Fruit fly (Drosophila melanogaster) whole organism, embryonic: ENCODE results near the gene D1.

ENCODE experiments used
- Ada2b ChIP-seq: fragments of 200-800 bp; sonication (Bioruptor generic); IDR thresholded peaks from 2 replicates; pipeline ENCODE4 v1.3.6; 2022; ENCODE audit warnings: missing biosample characterization, missing genetic modification characterization
- BEAF-32 ChIP-seq: fragments of 200-800 bp; sonication (Bioruptor generic); optimal IDR thresholded peaks from 3 replicates; lab custom pipeline; 2017; ENCODE audit warnings: missing biosample characterization, missing genetic modification characterization, mild to moderate bottlenecking, moderate library complexity, missing genetic modification reagents
- CG10267 ChIP-seq: fragments of 200-800 bp; sonication (Bioruptor generic); optimal IDR thresholded peaks from 2 replicates; lab custom pipeline; 2018; ENCODE audit warnings: missing biosample characterization, mild to moderate bottlenecking, missing genetic modification characterization, moderate library complexity
- CG10543 ChIP-seq: fragments of 200-800 bp; sonication (Bioruptor generic); optimal IDR thresholded peaks from 3 replicates; lab custom pipeline; 2017; ENCODE audit warnings: missing biosample characterization, mild to moderate bottlenecking, missing genetic modification characterization, moderate library complexity
- CG10979 ChIP-seq: fragments of 200-800 bp; sonication (Bioruptor generic); optimal IDR thresholded peaks from 2 replicates; lab custom pipeline; 2018; ENCODE audit warnings: missing biosample characterization, mild to moderate bottlenecking, missing genetic modification characterization, moderate library complexity
- CG11093 ChIP-seq: fragments of 200-800 bp; sonication (Bioruptor generic); IDR thresholded peaks from 3 replicates; pipeline ENCODE4 v1.3.6; 2022; ENCODE audit warnings: missing biosample characterization, missing genetic modification characterization
- CG11560 ChIP-seq: fragments of 200-800 bp; sonication (Bioruptor generic); IDR thresholded peaks from 3 replicates; pipeline ENCODE4 v1.3.6; 2022; ENCODE audit warnings: missing biosample characterization, missing genetic modification characterization
- CG12219 ChIP-seq: fragments of 200-800 bp; sonication (Bioruptor generic); optimal IDR thresholded peaks from 3 replicates; lab custom pipeline; 2018; ENCODE audit warnings: missing biosample characterization, mild to moderate bottlenecking, missing genetic modification characterization
- CG12659 ChIP-seq: fragments of 200-800 bp; sonication (Bioruptor generic); optimal IDR thresholded peaks from 3 replicates; lab custom pipeline; 2017; ENCODE audit warnings: mild to moderate bottlenecking, missing biosample characterization, missing genetic modification reagents, missing genetic modification characterization
- CG13123 ChIP-seq: fragments of 200-800 bp; sonication (Bioruptor generic); optimal IDR thresholded peaks from 2 replicates; lab custom pipeline; 2016; ENCODE audit warnings: missing biosample characterization, missing genetic modification characterization
- CG13287 ChIP-seq: fragments of 200-800 bp; sonication (Bioruptor generic); IDR thresholded peaks from 2 replicates; pipeline ENCODE4 v1.3.6; 2022; ENCODE audit warnings: missing biosample characterization, missing genetic modification characterization; ENCODE audit not compliant: partially characterized antibody
- CG13296 ChIP-seq: fragments of 200-800 bp; sonication (Bioruptor generic); optimal IDR thresholded peaks from 3 replicates; lab custom pipeline; 2018; ENCODE audit warnings: missing biosample characterization, mild to moderate bottlenecking, missing genetic modification characterization
- CG15601 ChIP-seq: fragments of 200-800 bp; sonication (Bioruptor generic); optimal IDR thresholded peaks from 3 replicates; lab custom pipeline; 2019; ENCODE audit warnings: missing biosample characterization, mild to moderate bottlenecking, missing genetic modification characterization, moderate library complexity
- CG2116 ChIP-seq: fragments of 200-800 bp; sonication (Bioruptor generic); optimal IDR thresholded peaks from 3 replicates; lab custom pipeline; 2018; ENCODE audit warnings: missing biosample characterization, mild to moderate bottlenecking, missing genetic modification characterization
- CG31388 ChIP-seq: fragments of 200-800 bp; sonication (Bioruptor generic); optimal IDR thresholded peaks from 2 replicates; lab custom pipeline; 2016; ENCODE audit warnings: missing biosample characterization, missing genetic modification characterization
- CG32532 ChIP-seq: fragments of 200-800 bp; sonication (Bioruptor generic); IDR thresholded peaks from 2 replicates; pipeline ENCODE4 v1.3.6; 2022; ENCODE audit warnings: missing biosample characterization, missing genetic modification characterization
- CG3281 ChIP-seq: fragments of 200-800 bp; sonication (Bioruptor generic); optimal IDR thresholded peaks from 3 replicates; lab custom pipeline; 2017; ENCODE audit warnings: missing biosample characterization, mild to moderate bottlenecking, missing genetic modification characterization
- CG33557 ChIP-seq: fragments of 200-800 bp; sonication (Bioruptor generic); optimal IDR thresholded peaks from 2 replicates; lab custom pipeline; 2019; ENCODE audit warnings: missing biosample characterization, mild to moderate bottlenecking, missing genetic modification characterization, moderate library complexity
- CG4617 ChIP-seq: fragments of 200-800 bp; sonication (Bioruptor generic); optimal IDR thresholded peaks from 3 replicates; lab custom pipeline; 2016; ENCODE audit warnings: missing biosample characterization, missing genetic modification characterization, borderline replicate concordance
- CG4820 ChIP-seq: fragments of 200-800 bp; sonication (Bioruptor generic); optimal IDR thresholded peaks from 3 replicates; lab custom pipeline; 2016; ENCODE audit warnings: missing biosample characterization, missing genetic modification characterization
- CG6765 ChIP-seq: fragments of 200-800 bp; sonication (Bioruptor generic); optimal IDR thresholded peaks from 3 replicates; lab custom pipeline; 2017; ENCODE audit warnings: missing biosample characterization, mild to moderate bottlenecking, missing genetic modification characterization
- CG8290 ChIP-seq, 3 experiments: fragments of 200-800 bp; sonication (Bioruptor generic); optimal IDR thresholded peaks; 2 replicates each; lab custom pipeline; 2016 to 2019; ENCODE audit warnings: missing biosample characterization in 3 of 3, missing genetic modification characterization in 3 of 3, mild to moderate bottlenecking in 2 of 3, moderate library complexity in 1 of 3
- D19A ChIP-seq: fragments of 200-800 bp; optimal IDR thresholded peaks from 3 replicates; lab custom pipeline; 2019; ENCODE audit warnings: missing biosample characterization, mild to moderate bottlenecking, missing genetic modification characterization, moderate library complexity
- Dad ChIP-seq: fragments of 200-800 bp; sonication (Bioruptor generic); optimal IDR thresholded peaks from 3 replicates; lab custom pipeline; 2016; ENCODE audit warnings: missing biosample characterization, missing genetic modification characterization
- H2.0 ChIP-seq: fragments of 200-800 bp; sonication (Bioruptor generic); IDR thresholded peaks from 2 replicates; pipeline ENCODE4 v1.3.6; 2022; ENCODE audit warnings: missing biosample characterization, missing genetic modification characterization
- HLH4C ChIP-seq: fragments of 200-800 bp; sonication (Bioruptor generic); IDR thresholded peaks from 3 replicates; pipeline ENCODE4 v1.3.6; 2022; ENCODE audit warnings: missing biosample characterization, missing genetic modification characterization; ENCODE audit not compliant: partially characterized antibody
- Jarid2 ChIP-seq: fragments of 200-800 bp; sonication (Bioruptor generic); optimal IDR thresholded peaks from 3 replicates; lab custom pipeline; 2017; ENCODE audit warnings: mild to moderate bottlenecking, missing biosample characterization, missing genetic modification reagents, missing genetic modification characterization
- NfI ChIP-seq: fragments of 200-800 bp; sonication (Bioruptor generic); optimal IDR thresholded peaks from 3 replicates; lab custom pipeline; 2018; ENCODE audit warnings: missing biosample characterization, mild to moderate bottlenecking, missing genetic modification characterization, moderate library complexity
- ab ChIP-seq: fragments of 200-800 bp; sonication (Bioruptor generic); optimal IDR thresholded peaks from 2 replicates; lab custom pipeline; 2016; ENCODE audit warnings: missing biosample characterization, missing genetic modification characterization
- ato ChIP-seq: fragments of 200-800 bp; sonication (Bioruptor generic); IDR thresholded peaks from 2 replicates; pipeline ENCODE4 v1.3.6; 2022; ENCODE audit warnings: missing biosample characterization, missing genetic modification characterization; ENCODE audit not compliant: partially characterized antibody
- bowl ChIP-seq: fragments of 200-800 bp; sonication (Bioruptor generic); IDR thresholded peaks from 2 replicates; pipeline ENCODE4 v1.3.6; 2022; ENCODE audit warnings: missing biosample characterization, missing genetic modification characterization
- chinmo ChIP-seq: fragments of 200-800 bp; sonication (Bioruptor generic); IDR thresholded peaks from 4 replicates; pipeline ENCODE4 v1.3.6; 2022; ENCODE audit warnings: missing biosample characterization, missing genetic modification characterization; ENCODE audit not compliant: partially characterized antibody
- crp ChIP-seq, 2 experiments: fragments of 200-800 bp; sonication (Bioruptor generic); optimal IDR thresholded peaks; 2 replicates in 1 of 2; 3 replicates in 1 of 2; lab custom pipeline; 2017; ENCODE audit warnings: missing biosample characterization in 2 of 2, missing genetic modification characterization in 2 of 2, mild to moderate bottlenecking in 1 of 2, moderate library complexity in 1 of 2
- da ChIP-seq: fragments of 200-800 bp; sonication (Bioruptor generic); optimal IDR thresholded peaks from 2 replicates; lab custom pipeline; 2016; ENCODE audit warnings: missing biosample characterization, missing genetic modification characterization
- dan ChIP-seq: fragments of 200-800 bp; sonication (Bioruptor generic); IDR thresholded peaks from 2 replicates; pipeline ENCODE4 v1.3.6; 2022; ENCODE audit warnings: missing biosample characterization, missing genetic modification characterization
- dmrt11E ChIP-seq: fragments of 200-800 bp; sonication (Bioruptor generic); optimal IDR thresholded peaks from 3 replicates; lab custom pipeline; 2018; ENCODE audit warnings: missing biosample characterization, mild to moderate bottlenecking, missing genetic modification characterization, moderate library complexity
- dysf ChIP-seq: fragments of 200-800 bp; sonication (Bioruptor generic); IDR thresholded peaks from 3 replicates; pipeline ENCODE4 v1.3.6; 2022; ENCODE audit warnings: missing biosample characterization, missing genetic modification characterization
- gfzf ChIP-seq: fragments of 200-800 bp; sonication (Bioruptor generic); optimal IDR thresholded peaks from 2 replicates; lab custom pipeline; 2016; ENCODE audit warnings: missing biosample characterization, mild to moderate bottlenecking, missing genetic modification characterization, moderate library complexity
- her ChIP-seq: fragments of 200-800 bp; sonication (Bioruptor generic); optimal IDR thresholded peaks from 2 replicates; lab custom pipeline; 2016; ENCODE audit warnings: missing biosample characterization, missing genetic modification characterization
- nom ChIP-seq: fragments of 200-800 bp; sonication (Bioruptor generic); optimal IDR thresholded peaks from 2 replicates; lab custom pipeline; 2017; ENCODE audit warnings: missing biosample characterization, missing genetic modification characterization, mild to moderate bottlenecking, moderate library complexity, missing genetic modification reagents
- pzg ChIP-seq: fragments of 200-800 bp; sonication (Bioruptor generic); optimal IDR thresholded peaks from 3 replicates; lab custom pipeline; 2018; ENCODE audit warnings: missing biosample characterization, mild to moderate bottlenecking, missing genetic modification characterization, moderate library complexity
- repo ChIP-seq: fragments of 200-800 bp; sonication (Bioruptor generic); optimal IDR thresholded peaks from 2 replicates; lab custom pipeline; 2016; ENCODE audit warnings: missing biosample characterization, missing genetic modification characterization
- schlank ChIP-seq: fragments of 200-800 bp; sonication (Bioruptor generic); optimal IDR thresholded peaks from 2 replicates; lab custom pipeline; 2018; ENCODE audit warnings: missing biosample characterization, mild to moderate bottlenecking, missing genetic modification characterization
- stc ChIP-seq: fragments of 200-800 bp; sonication (Bioruptor generic); IDR thresholded peaks from 2 replicates; pipeline ENCODE4 v1.3.6; 2022; ENCODE audit warnings: missing biosample characterization, missing genetic modification characterization
- tin ChIP-seq: fragments of 200-800 bp; sonication (Bioruptor generic); optimal IDR thresholded peaks from 3 replicates; lab custom pipeline; 2016; ENCODE audit warnings: missing biosample characterization, missing genetic modification characterization
- vnd ChIP-seq: fragments of 200-800 bp; sonication (Bioruptor generic); IDR thresholded peaks from 3 replicates; pipeline ENCODE4 v1.3.6; 2022; ENCODE audit warnings: missing biosample characterization, missing genetic modification characterization; ENCODE audit not compliant: partially characterized antibody
- vvl ChIP-seq: fragments of 200-800 bp; sonication (Bioruptor generic); IDR thresholded peaks from 2 replicates; pipeline ENCODE4 v1.3.6; 2022; ENCODE audit warnings: missing biosample characterization, missing genetic modification characterization
- zen ChIP-seq: fragments of 200-800 bp; sonication (Bioruptor generic); optimal IDR thresholded peaks from 3 replicates; lab custom pipeline; 2018; ENCODE audit warnings: missing biosample characterization, mild to moderate bottlenecking, missing genetic modification characterization, moderate library complexity

The D1 gene

DNA sequence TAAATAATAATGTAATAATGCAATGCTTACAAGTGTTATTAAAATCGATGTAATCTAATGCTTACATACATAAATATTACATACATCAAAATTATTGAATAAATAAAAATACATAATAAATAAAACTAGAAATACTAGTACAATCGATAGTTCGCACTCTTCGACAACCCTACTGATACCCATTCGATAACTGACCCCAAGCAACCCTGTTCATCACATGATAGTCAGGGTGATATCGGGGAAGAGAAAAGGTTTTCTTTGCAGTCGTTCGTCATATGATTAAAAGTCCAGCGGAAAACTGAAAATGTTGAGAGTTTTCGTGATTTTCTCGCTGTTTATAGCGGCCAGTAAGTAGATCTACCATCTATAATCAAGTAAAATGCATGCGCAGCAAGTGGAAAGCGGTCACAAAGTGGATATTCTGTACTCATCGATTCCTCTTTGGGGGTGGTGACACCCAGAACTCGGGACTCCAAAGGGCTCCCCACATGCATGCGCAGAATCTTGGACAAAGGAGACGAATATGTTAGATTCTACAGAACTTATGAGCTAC lies 20.0 kb upstream of the D1 start, which contains the start of gene ATP6AP2 (continued):
- TF ChIP-seq CG15601 (tag; lab: Kevin White, UChicago) (peak; percentile 58), gfzf (GFP tag; lab: Kevin White, UChicago) (peak; percentile 5), CG4617 (peak; percentile 68), her (peak; percentile 25), CG4820 (peak; percentile 27), CG13296 (GFP tag; lab: Kevin White, UChicago) (peak; percentile 48), CG31388 (GFP tag; lab: Kevin White, UChicago) (no peak), NfI (GFP tag; lab: Kevin White, UChicago) (peak; percentile 70), CG12659 (GFP tag; lab: Kevin White, UChicago) (peak; percentile 85), D19A (tag; lab: Kevin White, UChicago) (no peak), repo (no peak), ato (peak; percentile 39; the same call in 1 of the 2 replicates), vvl (GFP tag; lab: Robert Waterston, UW) (peak; percentile 77), bowl (GFP tag; lab: Robert Waterston, UW) (no peak), CG8290 (GFP tag; optimal IDR thresholded peaks at IDR 0.05; lab: Kevin White, UChicago) (peak; percentile 71), CG8290 (tag; optimal IDR thresholded peaks at IDR 0.05; lab: Kevin White, UChicago) (peak in 1 of 2 experiments; percentile 45), ab (GFP tag; lab: Kevin White, UChicago) (no peak), Jarid2 (no peak), CG6765 (GFP tag; lab: Kevin White, UChicago) (peak; percentile 60), pzg (peak; percentile 82), schlank (tag; lab: Kevin White, UChicago) (no peak), CG12219 (GFP tag; lab: Kevin White, UChicago) (no peak), dmrt11E (peak; percentile 29), CG11093 (GFP tag; lab: Robert Waterston, UW) (no peak), CG11560 (tag; lab: Robert Waterston, UW) (peak; percentile 98), nom (peak; percentile 17), CG10543 (peak; percentile 67), CG33557 (GFP tag; lab: Kevin White, UChicago) (peak; percentile 42), CG10979 (tag; lab: Kevin White, UChicago) (peak; percentile 38), HLH4C (GFP tag; lab: Robert Waterston, UW) (peak; percentile 79), CG2116 (GFP tag; lab: Kevin White, UChicago) (peak; percentile 99), dan (GFP tag; lab: Robert Waterston, UW) (no peak), H2.0 (peak; percentile 36; the same call in 1 of the 2 replicates), CG32532 (GFP tag; lab: Robert Waterston, UW) (peak; percentile 66), BEAF-32 (GFP tag; lab: Kevin White, UChicago) (peak; percentile 83), CG10267 (tag; lab: Kevin White, UChicago) (peak; percentile 63), chinmo (0 out of 4 replicates have a peak, but pooled peaks have one; percentile 55), Dad (GFP tag; lab: Kevin White, UChicago) (peak; percentile 10), CG13287 (GFP tag; lab: Robert Waterston, UW) (peak; percentile 86), CG3281 (GFP tag; lab: Kevin White, UChicago) (peak; percentile 60), crp (GFP tag; optimal IDR thresholded peaks at IDR 0.05; lab: Kevin White, UChicago) (peak in 1 of 2 experiments; percentile 79), dysf (GFP tag; lab: Robert Waterston, UW) (peak; percentile 64; the same call in 2 of the 3 replicates), stc (GFP tag; lab: Robert Waterston, UW) (no peak; the same call in 1 of the 2 replicates), Ada2b (GFP tag; lab: Robert Waterston, UW) (no peak), vnd (GFP tag; lab: Robert Waterston, UW) (peak; percentile 79), zen (tag; lab: Kevin White, UChicago) (peak; percentile 40), tin (GFP tag; lab: Kevin White, UChicago) (peak; percentile 58), da (GFP tag; lab: Kevin White, UChicago) (no peak), CG13123 (GFP tag; lab: Kevin White, UChicago) (peak; percentile 16)
